Worm (Caenorhabditis elegans) whole organism, late embryonic: ENCODE measurements around the gene cyp-13A4.

ENCODE experiments used
- C38D4.7 ChIP-seq: fragments of 200-800 bp; sonication (Bioruptor generic); optimal IDR thresholded peaks from 2 replicates; lab custom pipeline; 2018; ENCODE audit warnings: mild to moderate bottlenecking, missing genetic modification characterization, moderate library complexity, missing compliant biosample characterization
- K09A11.1 ChIP-seq: sonication (generic microtip); optimal IDR thresholded peaks from 2 replicates; lab custom pipeline; 2017; ENCODE audit warnings: antibody characterized with exemption, mild to moderate bottlenecking, missing genetic modification characterization, missing compliant biosample characterization; ENCODE audit not compliant: insufficient read depth
- T23F11.4 ChIP-seq: fragments of 200-800 bp; sonication (Bioruptor generic); optimal IDR thresholded peaks from 2 replicates; lab custom pipeline; 2018; ENCODE audit warnings: mild to moderate bottlenecking, missing genetic modification characterization, missing compliant biosample characterization
- ceh-19 ChIP-seq: fragments of 200-800 bp; sonication (Bioruptor generic); optimal IDR thresholded peaks from 2 replicates; lab custom pipeline; 2018; ENCODE audit warnings: mild to moderate bottlenecking, missing genetic modification characterization, missing compliant biosample characterization
- ceh-22 ChIP-seq: sonication (generic microtip); optimal IDR thresholded peaks from 2 replicates; lab custom pipeline; 2017; ENCODE audit warnings: missing biosample characterization, missing genetic modification characterization
- ceh-24 ChIP-seq: sonication (generic microtip); optimal IDR thresholded peaks from 2 replicates; lab custom pipeline; 2016; ENCODE audit warnings: mild to moderate bottlenecking, missing genetic modification characterization, missing compliant biosample characterization
- ceh-31 ChIP-seq: sonication (generic microtip); optimal IDR thresholded peaks from 2 replicates; lab custom pipeline; 2016; ENCODE audit warnings: missing genetic modification characterization, missing compliant biosample characterization
- ceh-48 ChIP-seq: sonication (generic microtip); optimal IDR thresholded peaks from 2 replicates; lab custom pipeline; 2016; ENCODE audit warnings: missing genetic modification characterization, inconsistent platforms, missing compliant biosample characterization
- ceh-6 ChIP-seq: fragments of 200-800 bp; sonication (Bioruptor generic); optimal IDR thresholded peaks from 2 replicates; lab custom pipeline; 2018; ENCODE audit warnings: mild to moderate bottlenecking, missing genetic modification characterization, missing compliant biosample characterization
- ceh-9 ChIP-seq: sonication (generic microtip); optimal IDR thresholded peaks from 2 replicates; lab custom pipeline; 2016; ENCODE audit warnings: mild to moderate bottlenecking, missing genetic modification characterization, inconsistent platforms, missing compliant biosample characterization
- elt-2 ChIP-seq: sonication (generic microtip); optimal IDR thresholded peaks from 2 replicates; lab custom pipeline; 2016; ENCODE audit warnings: missing genetic modification reagents, missing genetic modification characterization, missing compliant biosample characterization
- elt-4 ChIP-seq: sonication (generic microtip); optimal IDR thresholded peaks from 2 replicates; lab custom pipeline; 2016; ENCODE audit warnings: missing genetic modification characterization, missing compliant biosample characterization
- eyg-1 ChIP-seq: sonication (generic microtip); optimal IDR thresholded peaks from 2 replicates; lab custom pipeline; 2016; ENCODE audit warnings: missing genotype, missing genetic modification characterization, missing compliant biosample characterization
- fax-1 ChIP-seq: sonication (generic microtip); optimal IDR thresholded peaks from 2 replicates; lab custom pipeline; 2016; ENCODE audit warnings: missing genotype, missing genetic modification characterization, missing compliant biosample characterization
- fkh-10 ChIP-seq: fragments of 150-350 bp; optimal IDR thresholded peaks from 2 replicates; lab custom pipeline; 2014; ENCODE audit warnings: missing biosample characterization, missing genetic modification reagents, missing genetic modification characterization
- hlh-13 ChIP-seq: fragments of 200-800 bp; sonication (Bioruptor generic); optimal IDR thresholded peaks from 2 replicates; lab custom pipeline; 2018; ENCODE audit warnings: mild to moderate bottlenecking, missing genetic modification characterization, missing compliant biosample characterization
- hlh-15 ChIP-seq: sonication (generic microtip); optimal IDR thresholded peaks from 2 replicates; lab custom pipeline; 2016; ENCODE audit warnings: missing genetic modification characterization, missing compliant biosample characterization
- hlh-30 ChIP-seq: sonication (generic microtip); optimal IDR thresholded peaks from 2 replicates; lab custom pipeline; 2017; ENCODE audit warnings: antibody characterized with exemption, missing genetic modification characterization, missing compliant biosample characterization; ENCODE audit not compliant: insufficient read depth
- hlh-8 ChIP-seq: sonication (generic microtip); optimal IDR thresholded peaks from 2 replicates; lab custom pipeline; 2016; ENCODE audit warnings: missing genotype, missing genetic modification characterization, missing compliant biosample characterization
- mec-3 ChIP-seq: sonication (generic microtip); optimal IDR thresholded peaks from 2 replicates; lab custom pipeline; 2016; ENCODE audit warnings: borderline replicate concordance, missing genetic modification characterization, missing compliant biosample characterization
- nfya-1 ChIP-seq: sonication (generic microtip); optimal IDR thresholded peaks from 2 replicates; lab custom pipeline; 2017; ENCODE audit warnings: missing genetic modification characterization, mild to moderate bottlenecking, missing compliant biosample characterization, antibody characterized with exemption, moderate library complexity
- nhr-11 ChIP-seq: fragments of 150-350 bp; optimal IDR thresholded peaks from 2 replicates; lab custom pipeline; 2014; ENCODE audit warnings: missing biosample characterization, missing genetic modification characterization
- nhr-232 ChIP-seq: sonication (generic microtip); optimal IDR thresholded peaks from 2 replicates; lab custom pipeline; 2016; ENCODE audit warnings: missing genetic modification characterization, missing compliant biosample characterization
- odd-2 ChIP-seq: sonication (generic microtip); optimal IDR thresholded peaks from 2 replicates; lab custom pipeline; 2017; ENCODE audit warnings: antibody characterized with exemption, mild to moderate bottlenecking, missing genetic modification characterization, missing compliant biosample characterization
- pag-3 ChIP-seq: sonication (generic microtip); optimal IDR thresholded peaks from 2 replicates; lab custom pipeline; 2016; ENCODE audit warnings: missing compliant biosample characterization, missing genetic modification characterization, borderline replicate concordance
- pha-4 ChIP-seq: fragments of 150-350 bp; optimal IDR thresholded peaks from 2 replicates; lab custom pipeline; 2018; ENCODE audit warnings: missing biosample characterization, missing genetic modification reagents, missing genetic modification characterization
- pqm-1 ChIP-seq: sonication (generic microtip); optimal IDR thresholded peaks from 2 replicates; lab custom pipeline; 2016; ENCODE audit warnings: missing genetic modification characterization, missing compliant biosample characterization
- pros-1 ChIP-seq: fragments of 150-350 bp; optimal IDR thresholded peaks from 2 replicates; lab custom pipeline; 2014; ENCODE audit warnings: missing biosample characterization, missing genetic modification reagents, missing genetic modification characterization
- rnt-1 ChIP-seq: sonication (generic microtip); optimal IDR thresholded peaks from 2 replicates; lab custom pipeline; 2016; ENCODE audit warnings: missing genetic modification characterization, missing compliant biosample characterization
- sdc-2 ChIP-seq: sonication (generic microtip); optimal IDR thresholded peaks from 2 replicates; lab custom pipeline; 2016; ENCODE audit warnings: missing genotype, missing genetic modification characterization, missing compliant biosample characterization
- sox-2 ChIP-seq: fragments of 200-800 bp; sonication (Bioruptor generic); IDR thresholded peaks from 2 replicates; pipeline ENCODE4 v1.3.6; 2022; ENCODE audit warnings: missing genetic modification reagents, missing genetic modification characterization, missing compliant biosample characterization
- sox-4 ChIP-seq: sonication (generic microtip); optimal IDR thresholded peaks from 2 replicates; lab custom pipeline; 2017; ENCODE audit warnings: mild to moderate bottlenecking, missing genetic modification characterization, inconsistent platforms, missing compliant biosample characterization
- tbx-7 ChIP-seq: sonication (generic microtip); optimal IDR thresholded peaks from 2 replicates; lab custom pipeline; 2016; ENCODE audit warnings: missing genotype, missing genetic modification characterization, missing compliant biosample characterization
- unc-3 ChIP-seq, 2 experiments: fragments of 200-800 bp in 1 of 2; sonication (Bioruptor generic) in 1 of 2; sonication (generic microtip) in 1 of 2; conservative IDR thresholded peaks in 1 of 2; optimal IDR thresholded peaks in 1 of 2; 2 replicates each; pipeline versions ENCODE4 v1.3.6 to Lab custom; 2016 to 2022; ENCODE audit warnings: missing compliant biosample characterization in 2 of 2, missing genetic modification characterization in 2 of 2, missing genetic modification reagents in 1 of 2
- unc-86 ChIP-seq: sonication (generic microtip); optimal IDR thresholded peaks from 2 replicates; lab custom pipeline; 2016; ENCODE audit warnings: missing genetic modification characterization, missing compliant biosample characterization
- zip-5 ChIP-seq: sonication (generic microtip); optimal IDR thresholded peaks from 2 replicates; lab custom pipeline; 2016; ENCODE audit warnings: missing genetic modification characterization, missing compliant biosample characterization
- ztf-16 ChIP-seq: sonication (generic microtip); optimal IDR thresholded peaks from 2 replicates; lab custom pipeline; 2017; ENCODE audit warnings: missing genetic modification characterization, missing compliant biosample characterization

Gene cyp-13A4

ce11 chrII:9827852-9828251 lies 30.3 kb upstream of the cyp-13A4 start, which contains the start of gene eyg-1:
eyg-1 (minus strand) TSS chrII:9827952.
- no peak for TF ChIP-seq nhr-11 (tag; lab: Kevin White, UChicago)
- TF ChIP-seq nfya-1 (tag; lab: Kevin White, UChicago), result no peak
- TF ChIP-seq pag-3 (tag; lab: Kevin White, UChicago), result no peak
- TF ChIP-seq C38D4.7 (GFP tag; lab: Kevin White, UChicago), result no peak
- no peak for TF ChIP-seq ceh-24 (tag; lab: Kevin White, UChicago)
- TF ChIP-seq T23F11.4 (GFP tag; lab: Kevin White, UChicago), result no peak
- no peak for TF ChIP-seq fax-1 (tag; lab: Kevin White, UChicago)
- TF ChIP-seq ceh-6 (GFP tag; lab: Kevin White, UChicago), result no peak
- TF ChIP-seq ceh-9 (tag; lab: Kevin White, UChicago), result no peak
- no peak for TF ChIP-seq sox-4
- no peak for TF ChIP-seq rnt-1
- TF ChIP-seq pros-1 (tag; lab: Kevin White, UChicago), result no peak
- no peak for TF ChIP-seq K09A11.1 (tag; lab: Kevin White, UChicago)

DNA sequence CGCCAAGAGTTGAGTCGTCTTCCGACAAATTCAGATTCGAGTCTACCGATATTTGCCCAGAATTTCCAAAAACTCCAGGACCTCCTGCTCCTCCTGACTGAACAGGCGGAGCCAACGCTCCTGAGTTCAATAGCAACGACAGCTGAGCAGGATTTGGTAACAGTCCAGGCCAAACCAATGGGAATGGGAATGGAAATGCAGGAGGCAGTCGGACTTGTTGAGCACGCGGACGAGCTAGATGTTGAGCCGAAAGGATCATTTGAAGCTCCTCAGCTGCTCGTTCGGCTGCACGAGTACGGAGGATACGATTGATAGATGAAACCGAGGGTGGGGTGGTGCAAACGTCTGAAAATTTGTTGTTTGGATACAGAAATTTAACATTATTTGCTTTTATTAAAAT lies 29.4 kb upstream of the cyp-13A4 start:
- no peak for TF ChIP-seq nhr-232
- TF ChIP-seq T23F11.4 (GFP tag; lab: Kevin White, UChicago), result no peak
- TF ChIP-seq nhr-11 (tag; lab: Kevin White, UChicago), result no peak
- TF ChIP-seq unc-3 (GFP tag; conservative IDR thresholded peaks at IDR 0.05; lab: Robert Waterston, UW), result no peak
- no peak for TF ChIP-seq unc-3 (tag; optimal IDR thresholded peaks at IDR 0.05; lab: Kevin White, UChicago)
- TF ChIP-seq odd-2 (tag; lab: Kevin White, UChicago), result no peak
- no peak for TF ChIP-seq pha-4 (tag; lab: Kevin White, UChicago)
- no peak for TF ChIP-seq rnt-1
- no peak for TF ChIP-seq hlh-13

DNA sequence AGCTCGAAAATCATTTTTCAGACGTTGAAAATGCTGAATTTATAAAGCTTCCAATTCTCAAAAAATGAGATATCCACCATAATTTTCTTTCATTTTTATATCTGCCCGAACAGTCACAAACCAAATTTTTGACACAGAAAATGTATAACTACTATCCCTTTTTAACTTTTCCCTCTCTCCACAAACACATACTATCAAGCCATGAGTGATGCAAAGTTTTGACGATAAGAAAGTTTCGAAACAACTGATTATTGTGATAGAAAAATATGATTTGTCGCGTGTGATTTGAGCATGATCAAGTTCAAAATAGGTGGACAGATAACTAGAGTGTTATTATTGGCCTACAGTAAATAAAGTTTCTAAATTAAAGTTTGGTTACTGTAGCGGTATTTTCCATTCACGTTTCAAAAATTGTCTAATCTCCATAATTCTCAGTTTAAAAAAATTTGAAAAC lies 10.0 kb upstream of the cyp-13A4 start, which contains the start of gene cyp-13A8:
Gene cyp-13A8, minus strand, starts transcription at position 51 of the 454 bp plus-strand sequence.
- no peak for TF ChIP-seq nfya-1 (tag; lab: Kevin White, UChicago)
- peak; percentile 32 for TF ChIP-seq elt-2 (tag; lab: Kevin White, UChicago)

ce11 chrII:9803320-9803719 lies 5.8 kb upstream of the cyp-13A4 start, which contains the start of gene cyp-13A7:
cyp-13A7 (plus strand) TSS chrII:9803620.
- TF ChIP-seq unc-86 (tag; lab: Kevin White, UChicago) (no peak), tbx-7 (tag; lab: Kevin White, UChicago) (no peak), ceh-48 (tag; lab: Kevin White, UChicago) (no peak), T23F11.4 (GFP tag; lab: Kevin White, UChicago) (no peak), sox-2 (GFP tag; lab: Robert Waterston, UW) (no peak), hlh-15 (no peak), sdc-2 (no peak), ceh-19 (GFP tag; lab: Kevin White, UChicago) (no peak), hlh-30 (tag; lab: Kevin White, UChicago) (no peak), pqm-1 (tag; lab: Kevin White, UChicago) (no peak), pros-1 (tag; lab: Kevin White, UChicago) (no peak), hlh-8 (tag; lab: Kevin White, UChicago) (no peak)
- TF ChIP-seq, all 69 proteins: peak for 0

ce11 chrII:9802642-9803041 lies 5.1 kb upstream of the cyp-13A4 start, which contains the start of gene cyp-13A6:
cyp-13A6 (minus strand) TSS chrII:9802821.
- no peak for TF ChIP-seq ceh-19 (GFP tag; lab: Kevin White, UChicago)
- no peak for TF ChIP-seq ceh-9 (tag; lab: Kevin White, UChicago)
- no peak for TF ChIP-seq elt-4
- no peak for TF ChIP-seq ceh-6 (GFP tag; lab: Kevin White, UChicago)
- no peak for TF ChIP-seq ceh-31
- TF ChIP-seq hlh-13, result no peak
- TF ChIP-seq hlh-15, result no peak
- no peak for TF ChIP-seq ztf-16 (tag; lab: Kevin White, UChicago)
- TF ChIP-seq fkh-10 (GFP tag; lab: Kevin White, UChicago), result no peak
- TF ChIP-seq C38D4.7 (GFP tag; lab: Kevin White, UChicago), result no peak
- no peak for TF ChIP-seq zip-5
- TF ChIP-seq T23F11.4 (GFP tag; lab: Kevin White, UChicago), result no peak
- TF ChIP-seq ceh-22 (tag; lab: Kevin White, UChicago), result no peak
- TF ChIP-seq unc-86 (tag; lab: Kevin White, UChicago), result no peak
- no peak for TF ChIP-seq mec-3 (tag; lab: Kevin White, UChicago)
- TF ChIP-seq pros-1 (tag; lab: Kevin White, UChicago), result no peak
- no peak for TF ChIP-seq eyg-1 (tag; lab: Kevin White, UChicago)
- TF ChIP-seq, all 69 proteins: peak for 0
